Fruit fly (Drosophila melanogaster) whole organism, embryonic: Measurements from ENCODE around the gene nkt.

Experiments
- ATbp ChIP-seq: fragments of 200-800 bp; sonication (Bioruptor generic); optimal IDR thresholded peaks from 2 replicates; lab custom pipeline; 2017; ENCODE audit warnings: missing biosample characterization, mild to moderate bottlenecking, missing genetic modification characterization, missing genetic modification reagents
- CG11247 ChIP-seq: fragments of 200-800 bp; sonication (Bioruptor generic); IDR thresholded peaks from 2 replicates; pipeline ENCODE4 v1.3.6; 2022; ENCODE audit warnings: missing biosample characterization, missing genetic modification characterization
- CG12155 ChIP-seq: fragments of 200-800 bp; sonication (Bioruptor generic); optimal IDR thresholded peaks from 3 replicates; lab custom pipeline; 2016; ENCODE audit warnings: missing biosample characterization, missing genetic modification characterization
- CG12219 ChIP-seq: fragments of 200-800 bp; sonication (Bioruptor generic); optimal IDR thresholded peaks from 3 replicates; lab custom pipeline; 2018; ENCODE audit warnings: missing biosample characterization, mild to moderate bottlenecking, missing genetic modification characterization
- CG12391 ChIP-seq: fragments of 200-800 bp; sonication (Bioruptor generic); optimal IDR thresholded peaks from 3 replicates; lab custom pipeline; 2018; ENCODE audit warnings: missing biosample characterization, mild to moderate bottlenecking, missing genetic modification characterization, moderate library complexity
- CG12769 ChIP-seq: fragments of 200-800 bp; sonication (Bioruptor generic); optimal IDR thresholded peaks from 2 replicates; lab custom pipeline; 2019; ENCODE audit warnings: missing biosample characterization, mild to moderate bottlenecking, missing genetic modification characterization, moderate library complexity
- CG13296 ChIP-seq: fragments of 200-800 bp; sonication (Bioruptor generic); optimal IDR thresholded peaks from 3 replicates; lab custom pipeline; 2018; ENCODE audit warnings: missing biosample characterization, mild to moderate bottlenecking, missing genetic modification characterization
- CG15514 ChIP-seq: fragments of 200-800 bp; sonication (Bioruptor generic); optimal IDR thresholded peaks from 3 replicates; lab custom pipeline; 2017; ENCODE audit warnings: missing biosample characterization, missing genetic modification characterization, mild to moderate bottlenecking, moderate library complexity, missing genetic modification reagents
- CG16779 ChIP-seq: fragments of 200-800 bp; sonication (Bioruptor generic); IDR thresholded peaks from 2 replicates; pipeline ENCODE4 v1.3.6; 2022; ENCODE audit warnings: missing biosample characterization, missing genetic modification characterization
- CG17568 ChIP-seq: fragments of 200-800 bp; sonication (Bioruptor generic); optimal IDR thresholded peaks from 2 replicates; lab custom pipeline; 2018; ENCODE audit warnings: missing biosample characterization, mild to moderate bottlenecking, missing genetic modification characterization, moderate library complexity
- CG17912 ChIP-seq: fragments of 200-800 bp; sonication (Bioruptor generic); optimal IDR thresholded peaks from 2 replicates; lab custom pipeline; 2018; ENCODE audit warnings: missing biosample characterization, mild to moderate bottlenecking, missing genetic modification characterization
- CG2199 ChIP-seq: fragments of 200-800 bp; sonication (Bioruptor generic); IDR thresholded peaks from 3 replicates; pipeline ENCODE4 v1.3.6; 2022; ENCODE audit warnings: missing biosample characterization, missing genetic modification characterization
- CG2202 ChIP-seq: fragments of 200-800 bp; sonication (Bioruptor generic); optimal IDR thresholded peaks from 2 replicates; lab custom pipeline; 2018; ENCODE audit warnings: missing biosample characterization, mild to moderate bottlenecking, missing genetic modification characterization
- CG30403 ChIP-seq: fragments of 200-800 bp; sonication (Bioruptor generic); optimal IDR thresholded peaks from 3 replicates; lab custom pipeline; 2016; ENCODE audit warnings: missing biosample characterization, missing genetic modification characterization
- CG32532 ChIP-seq: fragments of 200-800 bp; sonication (Bioruptor generic); IDR thresholded peaks from 2 replicates; pipeline ENCODE4 v1.3.6; 2022; ENCODE audit warnings: missing biosample characterization, missing genetic modification characterization
- CG3281 ChIP-seq: fragments of 200-800 bp; sonication (Bioruptor generic); optimal IDR thresholded peaks from 3 replicates; lab custom pipeline; 2017; ENCODE audit warnings: missing biosample characterization, mild to moderate bottlenecking, missing genetic modification characterization
- CG5245 ChIP-seq: fragments of 200-800 bp; sonication (Bioruptor generic); optimal IDR thresholded peaks from 3 replicates; lab custom pipeline; 2016; ENCODE audit warnings: missing biosample characterization, missing genetic modification characterization
- CG8388 ChIP-seq: fragments of 200-800 bp; sonication (Bioruptor generic); optimal IDR thresholded peaks from 2 replicates; lab custom pipeline; 2019; ENCODE audit warnings: missing biosample characterization, mild to moderate bottlenecking, missing genetic modification characterization, moderate library complexity
- CG9817 ChIP-seq: fragments of 200-800 bp; sonication (Bioruptor generic); optimal IDR thresholded peaks from 2 replicates; lab custom pipeline; 2018; ENCODE audit warnings: missing biosample characterization, mild to moderate bottlenecking, missing genetic modification characterization, moderate library complexity
- CHES-1-like ChIP-seq: fragments of 200-800 bp; sonication (Bioruptor generic); optimal IDR thresholded peaks from 2 replicates; lab custom pipeline; 2016; ENCODE audit warnings: missing biosample characterization, missing genetic modification characterization
- CkIIα-i1 ChIP-seq: fragments of 200-800 bp; sonication (Bioruptor generic); IDR thresholded peaks from 2 replicates; pipeline ENCODE4 v1.3.6; 2022; ENCODE audit warnings: missing biosample characterization, missing genetic modification characterization
- D19B ChIP-seq: fragments of 200-800 bp; sonication (Bioruptor generic); optimal IDR thresholded peaks from 2 replicates; lab custom pipeline; 2017; ENCODE audit warnings: missing biosample characterization, mild to moderate bottlenecking, missing genetic modification characterization
- Dad ChIP-seq: fragments of 200-800 bp; sonication (Bioruptor generic); optimal IDR thresholded peaks from 3 replicates; lab custom pipeline; 2016; ENCODE audit warnings: missing biosample characterization, missing genetic modification characterization
- Dfd ChIP-seq, 2 experiments: fragments of >200 bp; optimal IDR thresholded peaks; 2 replicates each; lab custom pipeline; 2017; ENCODE audit warnings: missing biosample characterization in 2 of 2, missing genetic modification characterization in 2 of 2
- Elba2 ChIP-seq: fragments of 200-800 bp; sonication (Bioruptor generic); optimal IDR thresholded peaks from 3 replicates; lab custom pipeline; 2016; ENCODE audit warnings: missing biosample characterization, missing genetic modification characterization
- Gsc ChIP-seq: fragments of 200-800 bp; sonication (Bioruptor generic); IDR thresholded peaks from 2 replicates; pipeline ENCODE4 v1.3.6; 2022; ENCODE audit warnings: missing biosample characterization, missing genetic modification characterization
- Gug ChIP-seq: fragments of 200-800 bp; sonication (Bioruptor generic); IDR thresholded peaks from 4 replicates; pipeline ENCODE4 v1.3.6; 2022; ENCODE audit warnings: missing biosample characterization, missing genetic modification characterization
- HLH4C ChIP-seq: fragments of 200-800 bp; sonication (Bioruptor generic); IDR thresholded peaks from 3 replicates; pipeline ENCODE4 v1.3.6; 2022; ENCODE audit warnings: missing biosample characterization, missing genetic modification characterization; ENCODE audit not compliant: partially characterized antibody
- Hey ChIP-seq: fragments of 200-800 bp; sonication (Bioruptor generic); optimal IDR thresholded peaks from 3 replicates; lab custom pipeline; 2018; ENCODE audit warnings: missing biosample characterization, mild to moderate bottlenecking, missing genetic modification characterization
- Hmr ChIP-seq: fragments of 200-800 bp; sonication (Bioruptor generic); optimal IDR thresholded peaks from 3 replicates; lab custom pipeline; 2017; ENCODE audit warnings: mild to moderate bottlenecking, missing biosample characterization, missing genetic modification reagents, missing genetic modification characterization
- Med ChIP-seq: fragments of 200-800 bp; sonication (Bioruptor generic); peaks from one replicate; lab custom pipeline; 2016; ENCODE audit warnings: missing biosample characterization, missing genetic modification characterization, mild to moderate bottlenecking, inconsistent platforms, moderate library complexity
- Mrtf ChIP-seq: fragments of 200-800 bp; sonication (Bioruptor generic); IDR thresholded peaks from 3 replicates; pipeline ENCODE4 v1.3.6; 2022; ENCODE audit warnings: missing biosample characterization, missing genetic modification characterization
- NfI ChIP-seq: fragments of 200-800 bp; sonication (Bioruptor generic); optimal IDR thresholded peaks from 3 replicates; lab custom pipeline; 2018; ENCODE audit warnings: missing biosample characterization, mild to moderate bottlenecking, missing genetic modification characterization, moderate library complexity
- Spps ChIP-seq: fragments of 200-800 bp; sonication (Bioruptor generic); optimal IDR thresholded peaks from 2 replicates; lab custom pipeline; 2018; ENCODE audit warnings: missing biosample characterization, mild to moderate bottlenecking, missing genetic modification characterization
- TFAM ChIP-seq: fragments of 200-800 bp; sonication (Bioruptor generic); optimal IDR thresholded peaks from 2 replicates; lab custom pipeline; 2017; ENCODE audit warnings: missing biosample characterization, missing genetic modification characterization, inconsistent platforms
- ara ChIP-seq: fragments of 200-800 bp; sonication (Bioruptor generic); IDR thresholded peaks from 2 replicates; pipeline ENCODE4 v1.3.6; 2022; ENCODE audit warnings: missing biosample characterization, missing genetic modification characterization
- br ChIP-seq: fragments of >200 bp; optimal IDR thresholded peaks from 2 replicates; lab custom pipeline; 2017
- crol ChIP-seq: fragments of 200-800 bp; sonication (Bioruptor generic); IDR thresholded peaks from 2 replicates; pipeline ENCODE4 v1.3.6; 2022; ENCODE audit warnings: missing biosample characterization, missing genetic modification characterization
- dysf ChIP-seq: fragments of 200-800 bp; sonication (Bioruptor generic); IDR thresholded peaks from 3 replicates; pipeline ENCODE4 v1.3.6; 2022; ENCODE audit warnings: missing biosample characterization, missing genetic modification characterization
- jigr1 ChIP-seq: fragments of 200-800 bp; sonication (Bioruptor generic); IDR thresholded peaks from 3 replicates; pipeline ENCODE4 v1.3.6; 2022; ENCODE audit warnings: missing biosample characterization, missing genetic modification characterization
- ken ChIP-seq: fragments of 200-800 bp; sonication (Bioruptor generic); IDR thresholded peaks from 3 replicates; pipeline ENCODE4 v1.3.6; 2022; ENCODE audit warnings: missing biosample characterization, missing genetic modification characterization
- lbe ChIP-seq: fragments of 200-800 bp; sonication (Bioruptor generic); optimal IDR thresholded peaks from 2 replicates; lab custom pipeline; 2016; ENCODE audit warnings: missing biosample characterization, mild to moderate bottlenecking, missing genetic modification characterization
- mirr ChIP-seq: fragments of 200-800 bp; sonication (Bioruptor generic); optimal IDR thresholded peaks from 3 replicates; lab custom pipeline; 2018; ENCODE audit warnings: missing biosample characterization, mild to moderate bottlenecking, missing genetic modification characterization
- oc ChIP-seq: fragments of 200-800 bp; sonication (Bioruptor generic); optimal IDR thresholded peaks from 2 replicates; lab custom pipeline; 2018; ENCODE audit warnings: missing biosample characterization, mild to moderate bottlenecking, missing genetic modification characterization, moderate library complexity
- scrt ChIP-seq: fragments of 200-800 bp; sonication (Bioruptor generic); optimal IDR thresholded peaks from 2 replicates; lab custom pipeline; 2018; ENCODE audit warnings: missing biosample characterization, mild to moderate bottlenecking, missing genetic modification characterization, moderate library complexity
- so ChIP-seq: fragments of 200-800 bp; sonication (Bioruptor generic); IDR thresholded peaks from 3 replicates; pipeline ENCODE4 v1.3.6; 2022; ENCODE audit warnings: missing biosample characterization, missing genetic modification characterization
- stwl ChIP-seq: fragments of 200-800 bp; sonication (Bioruptor generic); optimal IDR thresholded peaks from 3 replicates; lab custom pipeline; 2018; ENCODE audit warnings: missing biosample characterization, mild to moderate bottlenecking, missing genetic modification characterization, moderate library complexity
- sug ChIP-seq: fragments of 200-800 bp; optimal IDR thresholded peaks from 2 replicates; lab custom pipeline; 2019; ENCODE audit warnings: missing biosample characterization, mild to moderate bottlenecking, missing genetic modification characterization, moderate library complexity
- tgo ChIP-seq: fragments of 200-800 bp; sonication (Bioruptor generic); IDR thresholded peaks from 3 replicates; pipeline ENCODE4 v1.3.6; 2022; ENCODE audit warnings: missing biosample characterization, missing genetic modification characterization
- tup ChIP-seq: fragments of 200-800 bp; sonication (Bioruptor generic); optimal IDR thresholded peaks from 2 replicates; lab custom pipeline; 2016; ENCODE audit warnings: missing biosample characterization, mild to moderate bottlenecking, missing genetic modification characterization, moderate library complexity
- twi ChIP-seq: fragments of 200-800 bp; optimal IDR thresholded peaks from 2 replicates; lab custom pipeline; 2019; ENCODE audit warnings: missing biosample characterization, mild to moderate bottlenecking, missing genetic modification characterization, moderate library complexity

nkt gene

DNA sequence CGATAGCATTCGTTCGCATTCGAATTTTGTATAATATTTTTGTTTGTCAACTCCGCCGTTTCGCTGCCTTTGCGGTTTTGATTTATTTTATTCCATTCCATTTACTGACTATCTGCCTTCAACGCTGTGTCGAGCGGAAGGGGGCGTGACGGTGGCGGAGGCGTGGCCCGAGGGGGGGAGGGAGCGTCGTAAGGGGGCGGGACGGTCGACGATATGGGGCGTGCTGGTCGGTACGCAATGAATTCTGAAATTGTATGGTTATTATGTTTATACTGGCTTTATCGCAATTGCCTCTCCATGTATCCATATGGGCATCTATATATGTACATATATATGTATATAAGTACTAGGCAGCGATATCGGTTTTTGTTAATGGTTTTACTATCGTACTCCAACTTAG, 17.2 kb upstream of the nkt start:
- TF ChIP-seq so (GFP tag; lab: Robert Waterston, UW) = no peak
- TF ChIP-seq jigr1 (GFP tag; lab: Robert Waterston, UW) = no peak
- TF ChIP-seq sug = peak; percentile 2
- no peak for TF ChIP-seq Elba2 (GFP tag; lab: Kevin White, UChicago)
- TF ChIP-seq dysf (GFP tag; lab: Robert Waterston, UW) = no peak
- TF ChIP-seq ken (GFP tag; lab: Robert Waterston, UW) = no peak
- no peak for TF ChIP-seq tgo (GFP tag; lab: Robert Waterston, UW)
- no peak for TF ChIP-seq CG17912 (GFP tag; lab: Kevin White, UChicago)
- TF ChIP-seq twi = no peak
- TF ChIP-seq Gug = no peak
- TF ChIP-seq CG2199 (GFP tag; lab: Robert Waterston, UW) = no peak
- no peak for TF ChIP-seq CkIIα-i1
- TF ChIP-seq Hey (tag; lab: Kevin White, UChicago) = no peak
- 0 out of 3 replicates have a peak, but pooled peaks have one; percentile 10 for TF ChIP-seq Mrtf (GFP tag; lab: Robert Waterston, UW)
- TF ChIP-seq crol = peak; percentile 76
- TF ChIP-seq scrt (GFP tag; lab: Kevin White, UChicago) = no peak
- no peak for TF ChIP-seq CG9817 (tag; lab: Kevin White, UChicago)
- no peak for TF ChIP-seq CG32532 (GFP tag; lab: Robert Waterston, UW)
- peak; percentile 61 for TF ChIP-seq mirr (GFP tag; lab: Kevin White, UChicago)
- TF ChIP-seq CG15514 = no peak
- TF ChIP-seq lbe (GFP tag; lab: Kevin White, UChicago) = no peak
- TF ChIP-seq CG12769 (tag; lab: Kevin White, UChicago) = no peak
- TF ChIP-seq CG12219 (GFP tag; lab: Kevin White, UChicago) = no peak
- TF ChIP-seq CHES-1-like (GFP tag; lab: Kevin White, UChicago) = no peak

dm6 chr3L:11186768-11187167, 14.4 kb upstream of the nkt start:
- TF ChIP-seq HLH4C (GFP tag; lab: Robert Waterston, UW) (no peak), Gsc (GFP tag; lab: Robert Waterston, UW) (no peak), br (lab: Kevin White, UChicago) (no peak), D19B (GFP tag; lab: Kevin White, UChicago) (no peak), CG9817 (tag; lab: Kevin White, UChicago) (no peak), TFAM (GFP tag; lab: Kevin White, UChicago) (no peak), tup (GFP tag; lab: Kevin White, UChicago) (no peak), CG16779 (GFP tag; lab: Robert Waterston, UW) (no peak), CG13296 (GFP tag; lab: Kevin White, UChicago) (no peak), CG17568 (GFP tag; lab: Kevin White, UChicago) (no peak), Dad (GFP tag; lab: Kevin White, UChicago) (no peak), stwl (tag; lab: Kevin White, UChicago) (no peak), ara (no peak), CG12391 (tag; lab: Kevin White, UChicago) (no peak), Spps (tag; lab: Kevin White, UChicago) (no peak)

dm6 chr3L:11190022-11190421, 11.1 kb upstream of the nkt start:
- TF ChIP-seq CG5245 = no peak
- no peak for TF ChIP-seq CG2202 (tag; lab: Kevin White, UChicago)
- peak; percentile 21 for TF ChIP-seq scrt (GFP tag; lab: Kevin White, UChicago)
- no peak for TF ChIP-seq CG30403 (GFP tag; lab: Kevin White, UChicago)
- peak; percentile 29 for TF ChIP-seq CG3281
- peak; percentile 55 for TF ChIP-seq Med (GFP tag; lab: Kevin White, UChicago)
- no peak for TF ChIP-seq Dfd (GFP tag; optimal IDR thresholded peaks at IDR 0.05; lab: Kevin White, UChicago)
- TF ChIP-seq so (GFP tag; lab: Robert Waterston, UW) = no peak
- TF ChIP-seq Hmr (GFP tag; lab: Kevin White, UChicago) = peak; percentile 45
- no peak for TF ChIP-seq NfI (GFP tag; lab: Kevin White, UChicago)
- TF ChIP-seq ATbp (GFP tag; lab: Kevin White, UChicago) = peak; percentile 10
- no peak for TF ChIP-seq Hey (tag; lab: Kevin White, UChicago)
- 0 out of 2 replicates have a peak, but pooled peaks have one; percentile 7 for TF ChIP-seq CG11247 (GFP tag; lab: Robert Waterston, UW)
- no peak for TF ChIP-seq oc
- no peak for TF ChIP-seq CG12155
- no peak for TF ChIP-seq CG8388 (GFP tag; lab: Kevin White, UChicago)
